Worm (Caenorhabditis elegans): ENCODE measurements around the gene dhc-3.

The dhc-3 gene

DNA sequence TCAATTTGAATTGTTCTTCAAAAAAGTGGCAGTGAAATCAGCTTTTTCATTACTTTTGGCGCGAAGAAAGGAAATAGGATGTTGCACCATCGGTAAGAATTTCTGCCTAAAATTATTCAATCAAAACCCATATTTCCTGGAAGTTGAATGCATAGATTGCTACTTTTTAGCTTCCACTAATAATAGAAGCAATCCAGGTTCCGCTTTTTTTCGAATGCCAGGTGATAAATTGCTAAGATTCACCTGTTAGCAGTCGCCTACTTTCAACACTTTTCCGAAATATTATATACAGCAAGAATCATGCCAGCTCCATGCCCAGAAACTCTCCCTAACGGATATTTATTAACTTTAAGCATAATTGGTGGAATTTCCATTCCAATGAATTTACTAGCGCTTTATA is 46.6 kb downstream of the dhc-3 start, which contains the start of gene sri-6:
Gene sri-6, plus strand, starts transcription at position 301 of the 400 bp plus-strand sequence.
- TF ChIP-seq unc-62 (GFP tag; optimal IDR thresholded peaks at IDR 0.05) (no peak), hmg-11 (tag; optimal IDR thresholded peaks at IDR 0.05) (no peak), pha-4 (tag; optimal IDR thresholded peaks at IDR 0.05) (no peak), ztf-4 (tag; optimal IDR thresholded peaks at IDR 0.05) (no peak), nhr-77 (tag; optimal IDR thresholded peaks at IDR 0.05) (no peak), nhr-23 (tag; optimal IDR thresholded peaks at IDR 0.05) (no peak), daf-12 (tag; optimal IDR thresholded peaks at IDR 0.05) (no peak), nfya-1 (tag; optimal IDR thresholded peaks at IDR 0.05; ENCODE audit: insufficient read depth) (no peak), ceh-82 (tag; optimal IDR thresholded peaks at IDR 0.05) (no peak), aly-2 (tag; optimal IDR thresholded peaks at IDR 0.05) (no peak), skn-1 (tag; optimal IDR thresholded peaks at IDR 0.05) (no peak), lin-39 (tag; optimal IDR thresholded peaks at IDR 0.05) (no peak)

- TF ChIP-seq aly-2 (tag; optimal IDR thresholded peaks at IDR 0.05): no peak
- no peak for TF ChIP-seq ama-1 (optimal IDR thresholded peaks at IDR 0.05)
- no peak for TF ChIP-seq mdl-1 (tag; optimal IDR thresholded peaks at IDR 0.05)
- TF ChIP-seq ztf-4 (tag; optimal IDR thresholded peaks at IDR 0.05): no peak
- TF ChIP-seq elt-2 (tag; optimal IDR thresholded peaks at IDR 0.05): no peak
- TF ChIP-seq snpc-4 (tag; optimal IDR thresholded peaks at IDR 0.05): no peak
- TF ChIP-seq zag-1 (tag; optimal IDR thresholded peaks at IDR 0.05): no peak
- TF ChIP-seq nhr-237 (tag; optimal IDR thresholded peaks at IDR 0.05): no peak
- no peak for TF ChIP-seq hmg-11 (tag; optimal IDR thresholded peaks at IDR 0.05)
- TF ChIP-seq ceh-9 (tag; optimal IDR thresholded peaks at IDR 0.05): no peak
- TF ChIP-seq fkh-2 (tag; optimal IDR thresholded peaks at IDR 0.05): no peak
- no peak for TF ChIP-seq ceh-28 (tag; optimal IDR thresholded peaks at IDR 0.05)
- TF ChIP-seq nhr-23 (tag; optimal IDR thresholded peaks at IDR 0.05): no peak
- no peak for TF ChIP-seq nhr-11 (tag; optimal IDR thresholded peaks at IDR 0.05)
- TF ChIP-seq ztf-11 (tag; optimal IDR thresholded peaks at IDR 0.05): no peak
Measured at ce11 chrV:13193488-13194042, 54.8 kb downstream of the dhc-3 start, which contains the start of gene sun-1. TSS of gene sun-1 (minus strand) at chrV:13193538.

DNA sequence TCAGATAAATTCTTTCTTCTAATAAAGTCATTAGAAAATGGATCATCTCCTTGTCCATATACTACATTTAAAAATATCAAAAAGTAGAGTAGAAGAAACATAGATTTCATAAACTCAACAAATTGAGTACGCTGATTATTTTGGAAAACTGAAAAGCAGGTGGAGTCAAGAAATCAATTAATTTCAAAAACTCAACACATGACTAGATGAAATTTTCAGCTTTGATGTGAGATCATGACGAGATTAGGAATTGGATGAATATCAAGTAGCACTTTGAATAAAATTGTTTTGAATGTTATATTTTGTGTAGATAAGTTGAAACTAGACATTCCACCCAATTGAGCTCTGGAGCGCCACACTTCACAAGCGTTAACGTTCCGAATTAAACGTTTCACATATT is 56.8 kb downstream of the dhc-3 start, which contains the start of gene F57B1.1:
Gene F57B1.1, minus strand, starts transcription at position 101 of the 400 bp plus-strand sequence.
- TF ChIP-seq lsy-12 (tag; optimal IDR thresholded peaks at IDR 0.05) (no peak), ceh-28 (tag; optimal IDR thresholded peaks at IDR 0.05) (no peak), lin-15B (tag; optimal IDR thresholded peaks at IDR 0.05) (no peak), egl-27 (tag; optimal IDR thresholded peaks at IDR 0.05) (no peak), nhr-28 (tag; optimal IDR thresholded peaks at IDR 0.05) (no peak), nhr-23 (tag; optimal IDR thresholded peaks at IDR 0.05) (no peak), mml-1 (tag; optimal IDR thresholded peaks at IDR 0.05) (no peak), lin-39 (tag; optimal IDR thresholded peaks at IDR 0.05) (no peak), nhr-12 (tag; optimal IDR thresholded peaks at IDR 0.05) (no peak), elt-3 (tag; optimal IDR thresholded peaks at IDR 0.05) (no peak), snpc-4 (tag; optimal IDR thresholded peaks at IDR 0.05) (no peak), elt-1 (tag; optimal IDR thresholded peaks at IDR 0.05) (no peak), zag-1 (tag; optimal IDR thresholded peaks at IDR 0.05) (no peak), nhr-43 (tag; optimal IDR thresholded peaks at IDR 0.05; ENCODE audit: poor library complexity, severe bottlenecking) (no peak), fos-1 (tag; optimal IDR thresholded peaks at IDR 0.05) (no peak), ama-1 (optimal IDR thresholded peaks at IDR 0.05) (no peak), unc-39 (tag; optimal IDR thresholded peaks at IDR 0.05) (no peak), egl-5 (tag; optimal IDR thresholded peaks at IDR 0.05) (no peak), eor-1 (tag; optimal IDR thresholded peaks at IDR 0.05) (no peak), ztf-4 (tag; optimal IDR thresholded peaks at IDR 0.05) (no peak)

ce11 chrV:13197823-13198222 is 59.0 kb downstream of the dhc-3 start, which contains the start of gene F57B1.9:
TSS of gene F57B1.9 (minus strand) at chrV:13197923.
- TF ChIP-seq pqm-1 (tag; optimal IDR thresholded peaks at IDR 0.05): no peak
- no peak for TF ChIP-seq unc-62 (GFP tag; optimal IDR thresholded peaks at IDR 0.05)
- TF ChIP-seq ZK546.5 (tag; optimal IDR thresholded peaks at IDR 0.05): no peak
- no peak for TF ChIP-seq nhr-76 (tag; optimal IDR thresholded peaks at IDR 0.05)
